Fruit fly (Drosophila melanogaster): ENCODE results near the gene Mst87F.

Gene Mst87F

dm6 chr3R:13817480-13818305, 10.1 kb downstream of the Mst87F start (continued):
- TF ChIP-seq Abd-B (GFP tag; optimal IDR thresholded peaks at IDR 0.05) (peak; percentile 53), bcd (GFP tag; optimal IDR thresholded peaks at IDR 0.05) (peak; percentile 33), Atf3 (GFP tag; optimal IDR thresholded peaks at IDR 0.05) (no peak), Hmr (GFP tag; optimal IDR thresholded peaks at IDR 0.05) (no peak), CG3407 (GFP tag; optimal IDR thresholded peaks at IDR 0.05) (peak; percentile 29), Hmx (GFP tag; optimal IDR thresholded peaks at IDR 0.05) (no peak), CG6654 (GFP tag; optimal IDR thresholded peaks at IDR 0.05) (peak; percentile 83), D19B (GFP tag; optimal IDR thresholded peaks at IDR 0.05) (no peak), lmd (GFP tag; IDR thresholded peaks at IDR 0.05) (peak; percentile 69), CG8924 (tag; optimal IDR thresholded peaks at IDR 0.05) (peak; percentile 75), Dp (GFP tag; optimal IDR thresholded peaks at IDR 0.05) (no peak), Med (GFP tag) (peak; percentile 83), D19A (tag; optimal IDR thresholded peaks at IDR 0.05) (peak; percentile 57), CG17829 (tag; optimal IDR thresholded peaks at IDR 0.05) (peak; percentile 57), CG10274 (GFP tag; optimal IDR thresholded peaks at IDR 0.05) (no peak), hth (optimal IDR thresholded peaks at IDR 0.05) (no peak), Dad (GFP tag; optimal IDR thresholded peaks at IDR 0.05) (no peak), mam (GFP tag; optimal IDR thresholded peaks at IDR 0.05) (no peak), bowl (GFP tag; IDR thresholded peaks at IDR 0.05) (no peak), CG7271 (tag; optimal IDR thresholded peaks at IDR 0.05) (no peak), CG9876 (GFP tag; optimal IDR thresholded peaks at IDR 0.05) (no peak), exex (tag; optimal IDR thresholded peaks at IDR 0.05) (no peak), yki (optimal IDR thresholded peaks at IDR 0.05) (no peak), Sry-β (GFP tag; optimal IDR thresholded peaks at IDR 0.05) (peak; percentile 26), CG1832 (GFP tag; optimal IDR thresholded peaks at IDR 0.05) (no peak), CG2129 (GFP tag; IDR thresholded peaks at IDR 0.05; ENCODE audit: partially characterized antibody) (no peak), Max (GFP tag; optimal IDR thresholded peaks at IDR 0.05) (peak; percentile 7), Dll (GFP tag; IDR thresholded peaks at IDR 0.05; ENCODE audit: partially characterized antibody) (no peak), nau (GFP tag; optimal IDR thresholded peaks at IDR 0.05) (peak; percentile 30), CG15269 (tag; optimal IDR thresholded peaks at IDR 0.05) (peak; percentile 64), Poxn (GFP tag; IDR thresholded peaks at IDR 0.05) (no peak), hkb (optimal IDR thresholded peaks at IDR 0.05) (no peak), hkb (GFP tag; IDR thresholded peaks at IDR 0.05) (0 out of 2 replicates have a peak, but pooled peaks have one; percentile 40), CG3163 (GFP tag; optimal IDR thresholded peaks at IDR 0.05) (no peak), CG16863 (GFP tag; optimal IDR thresholded peaks at IDR 0.05) (no peak), B-H2 (GFP tag; optimal IDR thresholded peaks at IDR 0.05) (no peak), lola (GFP tag; optimal IDR thresholded peaks at IDR 0.05) (peak in 1 of 3 experiments; percentile 71), HmgZ (tag; optimal IDR thresholded peaks at IDR 0.05) (no peak), CG30403 (GFP tag; optimal IDR thresholded peaks at IDR 0.05) (peak; percentile 76), pfk (GFP tag; optimal IDR thresholded peaks at IDR 0.05) (no peak), Ada2b (GFP tag; IDR thresholded peaks at IDR 0.05) (no peak), gro (GFP tag; optimal IDR thresholded peaks at IDR 0.05) (no peak), CG43689 (GFP tag; IDR thresholded peaks at IDR 0.05) (0 out of 2 replicates have a peak, but pooled peaks have one; percentile 28), CG1792 (GFP tag; optimal IDR thresholded peaks at IDR 0.05) (no peak), usp (GFP tag; optimal IDR thresholded peaks at IDR 0.05) (no peak), Nf-YB (GFP tag; optimal IDR thresholded peaks at IDR 0.05) (peak; percentile 30), Fer1 (GFP tag; optimal IDR thresholded peaks at IDR 0.05) (no peak), ERR (GFP tag; optimal IDR thresholded peaks at IDR 0.05) (no peak), wdn (GFP tag; IDR thresholded peaks at IDR 0.05) (no peak), btn (GFP tag; optimal IDR thresholded peaks at IDR 0.05) (no peak)
